Worm (Caenorhabditis elegans) whole organism, mixed stage, embryonic: Measurements from ENCODE around the gene C27C12.1.

ENCODE experiments used
- M03D4.4 ChIP-seq: sonication (generic microtip); optimal IDR thresholded peaks from 2 replicates; lab custom pipeline; 2017; ENCODE audit warnings: mild to moderate bottlenecking, missing genetic modification characterization, missing compliant biosample characterization
- bed-3 ChIP-seq: fragments of 200-800 bp; sonication (Bioruptor generic); optimal IDR thresholded peaks from 3 replicates; lab custom pipeline; 2018; ENCODE audit warnings: mild to moderate bottlenecking, missing genetic modification characterization, moderate library complexity, missing compliant biosample characterization
- blmp-1 ChIP-seq: fragments of 150-350 bp; optimal IDR thresholded peaks from 2 replicates; lab custom pipeline; 2014; ENCODE audit warnings: missing biosample characterization, missing genetic modification characterization
- ceh-39 ChIP-seq: fragments of 150-350 bp; optimal IDR thresholded peaks from 2 replicates; lab custom pipeline; 2014; ENCODE audit warnings: missing biosample characterization, missing genetic modification characterization
- ceh-43 ChIP-seq: fragments of 200-800 bp; sonication (Bioruptor generic); optimal IDR thresholded peaks from 2 replicates; lab custom pipeline; 2018; ENCODE audit warnings: mild to moderate bottlenecking, missing genetic modification characterization, moderate library complexity, missing compliant biosample characterization
- ceh-83 ChIP-seq: fragments of 200-800 bp; sonication (Bioruptor generic); optimal IDR thresholded peaks from 2 replicates; lab custom pipeline; 2018; ENCODE audit warnings: mild to moderate bottlenecking, missing genetic modification characterization, missing compliant biosample characterization
- ces-1 ChIP-seq: fragments of 150-350 bp; optimal IDR thresholded peaks from 2 replicates; lab custom pipeline; 2014; ENCODE audit warnings: missing biosample characterization, missing genetic modification reagents, missing genetic modification characterization
- cnd-1 ChIP-seq: fragments of 200-800 bp; sonication (Bioruptor generic); optimal IDR thresholded peaks from 2 replicates; lab custom pipeline; 2018; ENCODE audit warnings: mild to moderate bottlenecking, missing genetic modification characterization, missing compliant biosample characterization
- drap-1 ChIP-seq: fragments of 200-800 bp; sonication (Bioruptor generic); optimal IDR thresholded peaks from 3 replicates; lab custom pipeline; 2018; ENCODE audit warnings: mild to moderate bottlenecking, missing genetic modification characterization, missing compliant biosample characterization
- elt-1 ChIP-seq: sonication (generic microtip); optimal IDR thresholded peaks from 2 replicates; lab custom pipeline; 2017; ENCODE audit warnings: missing genetic modification characterization, mild to moderate bottlenecking, missing compliant biosample characterization, antibody characterized with exemption, moderate library complexity, borderline replicate concordance; ENCODE audit not compliant: insufficient read depth
- elt-3 ChIP-seq: fragments of 150-350 bp; optimal IDR thresholded peaks from 2 replicates; lab custom pipeline; 2014; ENCODE audit warnings: missing biosample characterization, missing genetic modification characterization
- ham-2 ChIP-seq: fragments of 200-800 bp; sonication (Bioruptor generic); optimal IDR thresholded peaks from 2 replicates; lab custom pipeline; 2018; ENCODE audit warnings: mild to moderate bottlenecking, missing genetic modification characterization, missing compliant biosample characterization
- hlh-1 ChIP-seq: fragments of 150-350 bp; optimal IDR thresholded peaks from 2 replicates; lab custom pipeline; 2014; ENCODE audit warnings: missing biosample characterization, missing genetic modification reagents, missing genetic modification characterization
- lin-13 ChIP-seq: fragments of 150-350 bp; optimal IDR thresholded peaks from 2 replicates; lab custom pipeline; 2014; ENCODE audit warnings: missing biosample characterization, missing genetic modification characterization
- lin-32 ChIP-seq: fragments of 200-800 bp; sonication (Bioruptor generic); optimal IDR thresholded peaks from 2 replicates; lab custom pipeline; 2018; ENCODE audit warnings: mild to moderate bottlenecking, missing genetic modification characterization, missing compliant biosample characterization
- lsy-2 ChIP-seq: fragments of 150-350 bp; optimal IDR thresholded peaks from 2 replicates; lab custom pipeline; 2014; ENCODE audit warnings: missing biosample characterization, missing genetic modification characterization
- mab-5 ChIP-seq: fragments of 150-350 bp; optimal IDR thresholded peaks from 2 replicates; lab custom pipeline; 2014; ENCODE audit warnings: missing biosample characterization, missing genetic modification characterization
- mep-1 ChIP-seq: fragments of 150-350 bp; optimal IDR thresholded peaks from 2 replicates; lab custom pipeline; 2017; ENCODE audit warnings: missing biosample characterization, missing genetic modification reagents, missing genetic modification characterization, inconsistent platforms
- mls-2 ChIP-seq: sonication (generic microtip); optimal IDR thresholded peaks from 2 replicates; lab custom pipeline; 2016; ENCODE audit warnings: mild to moderate bottlenecking, missing genetic modification characterization, moderate library complexity, missing compliant biosample characterization
- nhr-12 ChIP-seq: fragments of 150-350 bp; optimal IDR thresholded peaks from 2 replicates; lab custom pipeline; 2014; ENCODE audit warnings: missing biosample characterization, missing genetic modification characterization
- nhr-2 ChIP-seq: fragments of 150-350 bp; optimal IDR thresholded peaks from 2 replicates; lab custom pipeline; 2014; ENCODE audit warnings: missing biosample characterization, missing genetic modification characterization
- nhr-237 ChIP-seq: fragments of 150-350 bp; optimal IDR thresholded peaks from 2 replicates; lab custom pipeline; 2014; ENCODE audit warnings: missing biosample characterization, missing genetic modification characterization
- nhr-28 ChIP-seq: fragments of 150-350 bp; optimal IDR thresholded peaks from 2 replicates; lab custom pipeline; 2014; ENCODE audit warnings: missing biosample characterization, missing genetic modification characterization
- nhr-76 ChIP-seq: sonication (generic microtip); optimal IDR thresholded peaks from 2 replicates; lab custom pipeline; 2017; ENCODE audit warnings: missing biosample characterization, missing genetic modification characterization
- pha-4 ChIP-seq: fragments of 150-350 bp; optimal IDR thresholded peaks from 2 replicates; lab custom pipeline; 2018; ENCODE audit warnings: missing biosample characterization, missing genetic modification reagents, missing genetic modification characterization
- sem-2 ChIP-seq: fragments of 200-800 bp; sonication (Bioruptor generic); optimal IDR thresholded peaks from 2 replicates; lab custom pipeline; 2018; ENCODE audit warnings: mild to moderate bottlenecking, missing genetic modification characterization, missing compliant biosample characterization
- snpc-4 ChIP-seq: fragments of 150-350 bp; optimal IDR thresholded peaks from 2 replicates; lab custom pipeline; 2014; ENCODE audit warnings: missing biosample characterization, missing genetic modification characterization
- sptf-1 ChIP-seq: sonication (generic microtip); optimal IDR thresholded peaks from 2 replicates; lab custom pipeline; 2017; ENCODE audit warnings: mild to moderate bottlenecking, missing genetic modification characterization, moderate library complexity, missing compliant biosample characterization
- tbx-8 ChIP-seq: fragments of 200-800 bp; sonication (Bioruptor generic); optimal IDR thresholded peaks from 2 replicates; lab custom pipeline; 2018; ENCODE audit warnings: mild to moderate bottlenecking, missing genetic modification characterization, moderate library complexity, missing compliant biosample characterization
- unc-120 ChIP-seq: sonication (generic microtip); optimal IDR thresholded peaks from 2 replicates; lab custom pipeline; 2017; ENCODE audit warnings: missing genetic modification characterization, missing compliant biosample characterization; ENCODE audit not compliant: poor library complexity, severe bottlenecking
- unc-39 ChIP-seq: fragments of 150-350 bp; optimal IDR thresholded peaks from 2 replicates; lab custom pipeline; 2014; ENCODE audit warnings: missing biosample characterization, missing genetic modification characterization
- unc-62 ChIP-seq: fragments of 150-350 bp; optimal IDR thresholded peaks from 2 replicates; lab custom pipeline; 2014; ENCODE audit warnings: missing biosample characterization, missing genetic modification reagents, missing genetic modification characterization
- zip-8 ChIP-seq: fragments of 150-350 bp; optimal IDR thresholded peaks from 2 replicates; lab custom pipeline; 2014; ENCODE audit warnings: missing biosample characterization, missing genetic modification characterization
- ztf-11 ChIP-seq: fragments of 150-350 bp; optimal IDR thresholded peaks from 2 replicates; lab custom pipeline; 2014; ENCODE audit warnings: missing biosample characterization, missing genetic modification characterization

The C27C12.1 gene

DNA sequence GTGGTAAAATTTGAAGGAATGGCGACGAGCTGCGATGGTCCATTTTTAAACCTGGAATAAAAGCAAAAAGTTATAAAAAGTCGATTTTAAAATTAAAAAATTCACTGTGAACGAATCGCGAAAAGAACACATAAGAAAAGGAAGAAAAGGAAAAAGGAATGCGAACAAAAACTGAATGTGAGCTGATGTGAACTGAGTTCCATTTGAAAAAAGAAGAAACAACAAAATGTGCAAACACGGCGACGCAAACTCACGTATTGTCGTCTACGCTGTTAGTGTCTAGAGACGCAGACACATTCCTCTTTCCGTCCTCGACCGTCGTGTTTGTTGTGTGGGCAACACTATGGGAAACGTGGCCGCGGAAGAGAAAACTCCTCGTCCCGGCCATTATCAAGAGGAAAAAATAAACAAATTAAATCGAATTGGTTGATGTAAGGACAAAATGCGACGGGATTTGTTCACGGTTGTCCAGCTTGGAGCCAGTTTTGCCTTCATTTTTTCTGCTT lies at the start of gene C27C12.1, which contains the start of gene C27C12.4:
Gene C27C12.1, minus strand, starts transcription at position 51 of the 506 bp plus-strand sequence.
Gene C27C12.4, plus strand, starts transcription at position 375 of the 506 bp plus-strand sequence.
- TF ChIP-seq M03D4.4 (tag; lab: Kevin White, UChicago) = no peak
- no peak for TF ChIP-seq nhr-12
- TF ChIP-seq pha-4 = peak; percentile 86
- TF ChIP-seq unc-62 (GFP tag; lab: Kevin White, UChicago) = peak; percentile 35
- peak; percentile 24 for TF ChIP-seq cnd-1 (tag; lab: Kevin White, UChicago)
- peak; percentile 56 for TF ChIP-seq ceh-39
- TF ChIP-seq mls-2 = no peak
- no peak for TF ChIP-seq snpc-4
- peak; percentile 64 for TF ChIP-seq lsy-2 (tag; lab: Kevin White, UChicago)
- no peak for TF ChIP-seq drap-1 (GFP tag; lab: Kevin White, UChicago)
- TF ChIP-seq tbx-8 (GFP tag; lab: Kevin White, UChicago) = no peak
- TF ChIP-seq elt-1 (tag; lab: Kevin White, UChicago) = no peak
- TF ChIP-seq nhr-237 (tag; lab: Kevin White, UChicago) = peak; percentile 66
- TF ChIP-seq unc-120 (tag; lab: Kevin White, UChicago) = peak; percentile 58
- TF ChIP-seq ceh-83 (GFP tag; lab: Kevin White, UChicago) = no peak
- peak; percentile 88 for TF ChIP-seq ces-1
- TF ChIP-seq lin-32 = no peak
- TF ChIP-seq lin-13 (tag; lab: Kevin White, UChicago) = peak; percentile 55
- TF ChIP-seq ceh-43 = no peak
- no peak for TF ChIP-seq nhr-76 (tag; lab: Kevin White, UChicago)
- TF ChIP-seq hlh-1 (tag; lab: Kevin White, UChicago) = peak; percentile 45
- peak; percentile 73 for TF ChIP-seq mep-1 (tag; lab: Kevin White, UChicago)
- TF ChIP-seq, all 35 proteins: peak for 11

- TF ChIP-seq ham-2 (GFP tag; lab: Kevin White, UChicago) (no peak), elt-3 (tag; lab: Kevin White, UChicago) (peak; percentile 59)
- TF ChIP-seq, all 35 proteins: peak for 1
These were observed 46.9 kb upstream of the C27C12.1 start for ce11 chrX:14900487-14900886.

DNA sequence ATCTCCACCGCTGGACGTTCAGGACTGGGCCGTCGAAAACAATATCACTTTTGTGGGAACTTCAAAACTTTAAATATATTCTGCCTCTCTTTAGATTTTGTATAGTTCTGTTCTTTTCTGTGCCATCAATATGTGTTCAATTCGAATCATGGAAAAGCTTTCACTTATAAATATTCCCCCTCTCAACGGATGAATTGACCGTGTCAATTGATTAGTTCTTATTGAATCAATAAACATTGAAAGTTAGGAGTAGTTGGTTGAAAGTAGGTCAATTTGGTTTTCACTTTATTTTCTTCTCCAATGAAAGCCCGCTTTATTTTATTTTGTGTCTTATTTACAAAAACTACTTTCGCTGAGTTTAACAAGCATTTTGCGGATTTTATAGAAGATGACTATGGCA lies 44.6 kb upstream of the C27C12.1 start, which contains the start of gene lips-8:
Gene lips-8, plus strand, starts transcription at position 301 of the 400 bp plus-strand sequence.
- TF ChIP-seq nhr-28 = no peak
- no peak for TF ChIP-seq ceh-43
- no peak for TF ChIP-seq ceh-83 (GFP tag; lab: Kevin White, UChicago)
- TF ChIP-seq ztf-11 (tag; lab: Kevin White, UChicago) = no peak
- TF ChIP-seq nhr-2 (tag; lab: Kevin White, UChicago) = no peak
- no peak for TF ChIP-seq elt-3 (tag; lab: Kevin White, UChicago)
- TF ChIP-seq lsy-2 (tag; lab: Kevin White, UChicago) = no peak
- TF ChIP-seq ham-2 (GFP tag; lab: Kevin White, UChicago) = no peak
- no peak for TF ChIP-seq mab-5 (tag; lab: Kevin White, UChicago)
- no peak for TF ChIP-seq zip-8
- no peak for TF ChIP-seq lin-32
- TF ChIP-seq bed-3 (GFP tag; lab: Kevin White, UChicago) = no peak
- TF ChIP-seq M03D4.4 (tag; lab: Kevin White, UChicago) = no peak
- no peak for TF ChIP-seq nhr-76 (tag; lab: Kevin White, UChicago)
- TF ChIP-seq lin-13 (tag; lab: Kevin White, UChicago) = no peak
- no peak for TF ChIP-seq unc-39 (tag; lab: Kevin White, UChicago)

DNA sequence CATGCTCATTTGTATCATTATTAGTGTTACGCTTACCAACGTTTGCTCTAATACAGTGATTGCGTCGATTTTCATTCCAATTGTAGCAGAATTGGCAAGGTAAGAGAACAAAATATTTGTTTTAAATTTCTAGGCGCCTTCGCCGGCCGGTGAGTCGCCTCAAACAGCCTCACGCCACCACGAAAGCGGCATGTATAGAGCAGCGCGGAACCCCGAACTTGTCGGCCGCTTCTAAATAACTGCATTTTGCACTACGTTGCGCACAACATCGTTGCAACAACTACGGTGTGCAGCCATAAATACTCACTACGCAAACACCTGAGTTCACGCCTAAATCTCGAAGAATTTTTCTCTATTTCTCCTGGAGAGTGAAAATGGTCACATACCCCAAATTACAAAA lies 43.6 kb upstream of the C27C12.1 start:
- TF ChIP-seq unc-120 (tag; lab: Kevin White, UChicago) = no peak
- no peak for TF ChIP-seq nhr-76 (tag; lab: Kevin White, UChicago)
- TF ChIP-seq nhr-12 = no peak
- no peak for TF ChIP-seq lin-13 (tag; lab: Kevin White, UChicago)
- TF ChIP-seq nhr-28 = no peak
- no peak for TF ChIP-seq elt-1 (tag; lab: Kevin White, UChicago)
- no peak for TF ChIP-seq lin-32
- TF ChIP-seq bed-3 (GFP tag; lab: Kevin White, UChicago) = no peak
- no peak for TF ChIP-seq unc-39 (tag; lab: Kevin White, UChicago)
- TF ChIP-seq blmp-1 (tag; lab: Kevin White, UChicago) = no peak
- no peak for TF ChIP-seq sem-2 (GFP tag; lab: Kevin White, UChicago)
- TF ChIP-seq nhr-2 (tag; lab: Kevin White, UChicago) = no peak
- TF ChIP-seq sptf-1 (tag; lab: Kevin White, UChicago) = no peak
- TF ChIP-seq, all 35 proteins: peak for 0
